Fruit fly (Drosophila melanogaster) whole organism, prepupa: ENCODE data around the gene CG32551.

Experiments
- Blimp-1 ChIP-seq: fragments of 200-800 bp; sonication (Bioruptor generic); optimal IDR thresholded peaks from 3 replicates; lab custom pipeline; 2017; ENCODE audit warnings: missing biosample characterization, missing genetic modification characterization, mild to moderate bottlenecking, moderate library complexity, missing genetic modification reagents
- CG1621 ChIP-seq: fragments of 200-800 bp; sonication (Bioruptor generic); optimal IDR thresholded peaks from 3 replicates; lab custom pipeline; 2018; ENCODE audit warnings: missing biosample characterization, mild to moderate bottlenecking, missing genetic modification characterization
- CG31627 ChIP-seq: fragments of 200-800 bp; sonication (Bioruptor generic); optimal IDR thresholded peaks from 3 replicates; lab custom pipeline; 2016; ENCODE audit warnings: missing biosample characterization, missing genetic modification characterization
- CG32006 ChIP-seq: fragments of 200-800 bp; sonication (Bioruptor generic); optimal IDR thresholded peaks from 3 replicates; lab custom pipeline; 2017; ENCODE audit warnings: missing biosample characterization, mild to moderate bottlenecking, missing genetic modification characterization
- CG34406 ChIP-seq: fragments of 200-800 bp; sonication (Bioruptor generic); optimal IDR thresholded peaks from 3 replicates; lab custom pipeline; 2016; ENCODE audit warnings: missing biosample characterization, missing genetic modification characterization
- CG3919 ChIP-seq: fragments of 200-800 bp; sonication (Bioruptor generic); optimal IDR thresholded peaks from 3 replicates; lab custom pipeline; 2016; ENCODE audit warnings: missing biosample characterization, missing genetic modification characterization
- CG6276 ChIP-seq: fragments of 200-800 bp; sonication (Bioruptor generic); optimal IDR thresholded peaks from 2 replicates; lab custom pipeline; 2017; ENCODE audit warnings: missing biosample characterization, mild to moderate bottlenecking, missing genetic modification characterization
- CG6808 ChIP-seq: fragments of 200-800 bp; sonication (Bioruptor generic); optimal IDR thresholded peaks from 3 replicates; lab custom pipeline; 2017; ENCODE audit warnings: missing biosample characterization, missing genetic modification characterization, mild to moderate bottlenecking, moderate library complexity, missing genetic modification reagents
- CG8119 ChIP-seq: fragments of 200-800 bp; sonication (Bioruptor generic); IDR thresholded peaks from 3 replicates; pipeline ENCODE4 v1.3.6; 2022; ENCODE audit warnings: missing biosample characterization, missing genetic modification characterization
- CG8319 ChIP-seq: fragments of 200-800 bp; sonication (Bioruptor generic); optimal IDR thresholded peaks from 3 replicates; lab custom pipeline; 2016; ENCODE audit warnings: missing biosample characterization, missing genetic modification characterization
- CG8632 ChIP-seq: fragments of 200-800 bp; sonication (Bioruptor generic); optimal IDR thresholded peaks from 3 replicates; lab custom pipeline; 2016; ENCODE audit warnings: missing biosample characterization, missing genetic modification characterization
- CG9139 ChIP-seq: fragments of 200-800 bp; sonication (Bioruptor generic); optimal IDR thresholded peaks from 3 replicates; lab custom pipeline; 2017; ENCODE audit warnings: missing biosample characterization, mild to moderate bottlenecking, missing genetic modification characterization
- Eip75B ChIP-seq: fragments of 200-800 bp; sonication (Bioruptor generic); optimal IDR thresholded peaks from 3 replicates; lab custom pipeline; 2016; ENCODE audit warnings: missing biosample characterization, missing genetic modification characterization
- Eip78C ChIP-seq: fragments of 200-800 bp; sonication (Bioruptor generic); peaks from one replicate; lab custom pipeline; 2016; ENCODE audit warnings: missing biosample characterization, missing genetic modification characterization
- Eip93F ChIP-seq: fragments of 200-800 bp; sonication (Bioruptor generic); optimal IDR thresholded peaks from 2 replicates; lab custom pipeline; 2016; ENCODE audit warnings: missing biosample characterization, mild to moderate bottlenecking, missing genetic modification characterization
- Gug ChIP-seq: fragments of 200-800 bp; sonication (Bioruptor generic); IDR thresholded peaks from 2 replicates; pipeline ENCODE4 v1.3.6; 2022; ENCODE audit warnings: missing biosample characterization, missing genetic modification characterization
- Hr4 ChIP-seq: fragments of 200-800 bp; sonication (Bioruptor generic); optimal IDR thresholded peaks from 3 replicates; lab custom pipeline; 2016; ENCODE audit warnings: missing biosample characterization, missing genetic modification characterization
- esn ChIP-seq: fragments of 200-800 bp; sonication (Bioruptor generic); optimal IDR thresholded peaks from 2 replicates; lab custom pipeline; 2016; ENCODE audit warnings: missing biosample characterization, mild to moderate bottlenecking, missing genetic modification characterization, moderate library complexity
- net ChIP-seq: fragments of 200-800 bp; sonication (Bioruptor generic); optimal IDR thresholded peaks from 3 replicates; lab custom pipeline; 2016; ENCODE audit warnings: missing biosample characterization, missing genetic modification characterization
- spab ChIP-seq: fragments of 200-800 bp; sonication (Bioruptor generic); optimal IDR thresholded peaks from 2 replicates; lab custom pipeline; 2017; ENCODE audit warnings: missing biosample characterization, mild to moderate bottlenecking, missing genetic modification characterization, missing genetic modification reagents
- svp ChIP-seq: fragments of 200-800 bp; sonication (Bioruptor generic); peaks from one replicate; lab custom pipeline; 2016; ENCODE audit warnings: missing biosample characterization, missing genetic modification characterization
- vri ChIP-seq: fragments of 200-800 bp; sonication (Bioruptor generic); optimal IDR thresholded peaks from 3 replicates; lab custom pipeline; 2016; ENCODE audit warnings: missing biosample characterization, mild to moderate bottlenecking, missing genetic modification characterization

Gene CG32551

dm6 chrX:18486356-18487059, 47.8 kb downstream of the CG32551 start, which contains the start of gene psh:
Gene psh, minus strand, starts transcription at chrX:18486921.
- no peak for TF ChIP-seq CG8319 (GFP tag; lab: Kevin White, UChicago)
- TF ChIP-seq Eip75B (GFP tag; lab: Kevin White, UChicago) = peak; percentile 21
- TF ChIP-seq Hr4 (GFP tag; lab: Kevin White, UChicago) = peak; percentile 26
- no peak for TF ChIP-seq Gug (GFP tag; lab: Robert Waterston, UW)
- TF ChIP-seq CG34406 (GFP tag; lab: Kevin White, UChicago) = peak; percentile 2
- TF ChIP-seq Blimp-1 (GFP tag; lab: Kevin White, UChicago) = no peak
- peak; percentile 98 for TF ChIP-seq svp (GFP tag; lab: Kevin White, UChicago)
- TF ChIP-seq CG6276 = no peak
- peak; percentile 12 for TF ChIP-seq net
- TF ChIP-seq spab = no peak
- no peak for TF ChIP-seq CG31627 (GFP tag; lab: Kevin White, UChicago)
- TF ChIP-seq CG3919 = no peak
- peak; percentile 13 for TF ChIP-seq CG6808 (GFP tag; lab: Kevin White, UChicago)
- peak; percentile 67 for TF ChIP-seq CG1621 (tag; lab: Kevin White, UChicago)
- no peak for TF ChIP-seq Eip93F (GFP tag; lab: Kevin White, UChicago)
- no peak for TF ChIP-seq CG8632 (GFP tag; lab: Kevin White, UChicago)
- TF ChIP-seq vri (GFP tag; lab: Kevin White, UChicago) = no peak
- TF ChIP-seq CG32006 (GFP tag; lab: Kevin White, UChicago) = peak; percentile 41
- TF ChIP-seq Eip78C = no peak
- peak; percentile 20 for TF ChIP-seq CG9139 (GFP tag; lab: Kevin White, UChicago)
- TF ChIP-seq CG8119 (GFP tag; lab: Robert Waterston, UW) = no peak
- peak; percentile 17 for TF ChIP-seq esn (GFP tag; lab: Kevin White, UChicago)
